Fruit fly (Drosophila melanogaster) whole organism, embryonic: ENCODE data around the gene CG9586.
A peak's percentile ranks its signal among the peaks of the same experiment; 100 is the strongest.

Source experiments
- Adf1 ChIP-seq: fragments of 200-800 bp; sonication (Bioruptor generic); IDR thresholded peaks from 2 replicates; pipeline ENCODE4 v1.3.6; 2022; ENCODE audit warnings: missing biosample characterization, missing genetic modification characterization
- Asciz ChIP-seq: fragments of 200-800 bp; sonication (Bioruptor generic); optimal IDR thresholded peaks from 2 replicates; lab custom pipeline; 2017; ENCODE audit warnings: missing biosample characterization, mild to moderate bottlenecking, missing genetic modification characterization, missing genetic modification reagents
- Bgb ChIP-seq: fragments of 200-800 bp; sonication (Bioruptor generic); IDR thresholded peaks from 2 replicates; pipeline ENCODE4 v1.3.6; 2022; ENCODE audit warnings: missing biosample characterization, missing genetic modification characterization; ENCODE audit not compliant: partially characterized antibody
- CG12744 ChIP-seq: fragments of 200-800 bp; sonication (Bioruptor generic); optimal IDR thresholded peaks from 2 replicates; lab custom pipeline; 2016; ENCODE audit warnings: missing biosample characterization, missing genetic modification characterization
- CG13123 ChIP-seq: fragments of 200-800 bp; sonication (Bioruptor generic); optimal IDR thresholded peaks from 2 replicates; lab custom pipeline; 2016; ENCODE audit warnings: missing biosample characterization, missing genetic modification characterization
- CG13287 ChIP-seq: fragments of 200-800 bp; sonication (Bioruptor generic); IDR thresholded peaks from 2 replicates; pipeline ENCODE4 v1.3.6; 2022; ENCODE audit warnings: missing biosample characterization, missing genetic modification characterization; ENCODE audit not compliant: partially characterized antibody
- CG13296 ChIP-seq: fragments of 200-800 bp; sonication (Bioruptor generic); optimal IDR thresholded peaks from 3 replicates; lab custom pipeline; 2018; ENCODE audit warnings: missing biosample characterization, mild to moderate bottlenecking, missing genetic modification characterization
- CG17359 ChIP-seq: fragments of 200-800 bp; sonication (Bioruptor generic); optimal IDR thresholded peaks from 3 replicates; lab custom pipeline; 2018; ENCODE audit warnings: missing biosample characterization, mild to moderate bottlenecking, missing genetic modification characterization, moderate library complexity
- CG17361 ChIP-seq: fragments of 200-800 bp; sonication (Bioruptor generic); IDR thresholded peaks from 3 replicates; pipeline ENCODE4 v1.3.6; 2022; ENCODE audit warnings: missing biosample characterization, missing genetic modification characterization
- CG18262 ChIP-seq: fragments of 200-800 bp; optimal IDR thresholded peaks from 3 replicates; lab custom pipeline; 2019; ENCODE audit warnings: missing biosample characterization, mild to moderate bottlenecking, missing genetic modification characterization, moderate library complexity
- CG18764 ChIP-seq: fragments of 200-800 bp; sonication (Bioruptor generic); optimal IDR thresholded peaks from 3 replicates; lab custom pipeline; 2016; ENCODE audit warnings: missing biosample characterization, missing genetic modification characterization
- CG2116 ChIP-seq: fragments of 200-800 bp; sonication (Bioruptor generic); optimal IDR thresholded peaks from 3 replicates; lab custom pipeline; 2018; ENCODE audit warnings: missing biosample characterization, mild to moderate bottlenecking, missing genetic modification characterization
- CG4282 ChIP-seq: fragments of 200-800 bp; sonication (Bioruptor generic); optimal IDR thresholded peaks from 2 replicates; lab custom pipeline; 2016; ENCODE audit warnings: missing biosample characterization, missing genetic modification characterization
- CG5245 ChIP-seq: fragments of 200-800 bp; sonication (Bioruptor generic); optimal IDR thresholded peaks from 3 replicates; lab custom pipeline; 2016; ENCODE audit warnings: missing biosample characterization, missing genetic modification characterization
- CG5953 ChIP-seq: fragments of 200-800 bp; sonication (Bioruptor generic); IDR thresholded peaks from 2 replicates; pipeline ENCODE4 v1.3.6; 2022; ENCODE audit warnings: missing biosample characterization, missing genetic modification characterization
- CG6175 ChIP-seq: fragments of 200-800 bp; sonication (Bioruptor generic); IDR thresholded peaks from 3 replicates; pipeline ENCODE4 v1.3.6; 2022; ENCODE audit warnings: missing biosample characterization, missing genetic modification characterization
- CG6683 ChIP-seq: fragments of 200-800 bp; sonication (Bioruptor generic); optimal IDR thresholded peaks from 2 replicates; lab custom pipeline; 2017; ENCODE audit warnings: missing biosample characterization, mild to moderate bottlenecking, missing genetic modification characterization, missing genetic modification reagents
- CG6791 ChIP-seq: fragments of 200-800 bp; sonication (Bioruptor generic); IDR thresholded peaks from 3 replicates; pipeline ENCODE4 v1.3.6; 2022; ENCODE audit warnings: missing biosample characterization, missing genetic modification characterization; ENCODE audit not compliant: partially characterized antibody
- CG7745 ChIP-seq: fragments of 200-800 bp; sonication (Bioruptor generic); optimal IDR thresholded peaks from 2 replicates; lab custom pipeline; 2018; ENCODE audit warnings: missing biosample characterization, mild to moderate bottlenecking, missing genetic modification characterization, moderate library complexity
- CG7963 ChIP-seq: fragments of 200-800 bp; sonication (Bioruptor generic); IDR thresholded peaks from 3 replicates; pipeline ENCODE4 v1.3.6; 2022; ENCODE audit warnings: missing biosample characterization, missing genetic modification characterization; ENCODE audit not compliant: partially characterized antibody
- CG8281 ChIP-seq: fragments of 200-800 bp; sonication (Bioruptor generic); optimal IDR thresholded peaks from 2 replicates; lab custom pipeline; 2018; ENCODE audit warnings: missing biosample characterization, mild to moderate bottlenecking, missing genetic modification characterization, moderate library complexity
- CG8478 ChIP-seq: fragments of >200 bp; optimal IDR thresholded peaks from 2 replicates; lab custom pipeline; 2018
- CoRest ChIP-seq: fragments of 200-800 bp; sonication (Bioruptor generic); optimal IDR thresholded peaks from 3 replicates; lab custom pipeline; 2018; ENCODE audit warnings: missing biosample characterization, mild to moderate bottlenecking, missing genetic modification characterization, moderate library complexity
- D19B ChIP-seq: fragments of 200-800 bp; sonication (Bioruptor generic); optimal IDR thresholded peaks from 2 replicates; lab custom pipeline; 2017; ENCODE audit warnings: missing biosample characterization, mild to moderate bottlenecking, missing genetic modification characterization
- Dad ChIP-seq: fragments of 200-800 bp; sonication (Bioruptor generic); optimal IDR thresholded peaks from 3 replicates; lab custom pipeline; 2016; ENCODE audit warnings: missing biosample characterization, missing genetic modification characterization
- Dip2 ChIP-seq: fragments of 200-800 bp; sonication (Bioruptor generic); IDR thresholded peaks from 2 replicates; pipeline ENCODE4 v1.3.6; 2022; ENCODE audit warnings: missing biosample characterization, missing genetic modification characterization
- Doc2 ChIP-seq: fragments of 200-800 bp; sonication (Bioruptor generic); IDR thresholded peaks from 2 replicates; pipeline ENCODE4 v1.3.6; 2022; ENCODE audit warnings: missing biosample characterization, missing genetic modification characterization
- E2f2 ChIP-seq: fragments of 200-800 bp; sonication (Bioruptor generic); IDR thresholded peaks from 2 replicates; pipeline ENCODE4 v1.3.6; 2022; ENCODE audit warnings: missing biosample characterization, missing genetic modification characterization
- ERR ChIP-seq: fragments of 200-800 bp; sonication (Bioruptor generic); optimal IDR thresholded peaks from 2 replicates; lab custom pipeline; 2016; ENCODE audit warnings: missing biosample characterization, missing genetic modification characterization
- Ets65A ChIP-seq: fragments of 200-800 bp; sonication (Bioruptor generic); peaks from one replicate; lab custom pipeline; 2016; ENCODE audit warnings: missing biosample characterization, missing genetic modification characterization
- Gsc ChIP-seq: fragments of 200-800 bp; sonication (Bioruptor generic); IDR thresholded peaks from 2 replicates; pipeline ENCODE4 v1.3.6; 2022; ENCODE audit warnings: missing biosample characterization, missing genetic modification characterization
- HLH3B ChIP-seq: fragments of 200-800 bp; sonication (Bioruptor generic); IDR thresholded peaks from 2 replicates; pipeline ENCODE4 v1.3.6; 2022; ENCODE audit warnings: missing biosample characterization, missing genetic modification characterization
- HLH4C ChIP-seq: fragments of 200-800 bp; sonication (Bioruptor generic); IDR thresholded peaks from 3 replicates; pipeline ENCODE4 v1.3.6; 2022; ENCODE audit warnings: missing biosample characterization, missing genetic modification characterization; ENCODE audit not compliant: partially characterized antibody
- Lim3 ChIP-seq: fragments of 200-800 bp; sonication (Bioruptor generic); IDR thresholded peaks from 2 replicates; pipeline ENCODE4 v1.3.6; 2022; ENCODE audit warnings: missing biosample characterization, missing genetic modification characterization
- MESR4 ChIP-seq: fragments of 200-800 bp; sonication (Bioruptor generic); optimal IDR thresholded peaks from 2 replicates; lab custom pipeline; 2018; ENCODE audit warnings: missing biosample characterization, mild to moderate bottlenecking, missing genetic modification characterization, moderate library complexity
- NC2α ChIP-seq: fragments of 200-800 bp; sonication (Bioruptor generic); optimal IDR thresholded peaks from 2 replicates; lab custom pipeline; 2016; ENCODE audit warnings: missing biosample characterization, missing genetic modification characterization
- NC2β ChIP-seq: fragments of 200-800 bp; sonication (Bioruptor generic); optimal IDR thresholded peaks from 2 replicates; lab custom pipeline; 2016; ENCODE audit warnings: missing biosample characterization, missing genetic modification characterization
- ase ChIP-seq: fragments of 200-800 bp; sonication (Bioruptor generic); IDR thresholded peaks from 3 replicates; pipeline ENCODE4 v1.3.6; 2022; ENCODE audit warnings: missing biosample characterization, missing genetic modification characterization
- cad ChIP-seq: fragments of >200 bp; optimal IDR thresholded peaks from 2 replicates; lab custom pipeline; 2017; ENCODE audit warnings: missing biosample characterization, missing genetic modification characterization
- cato ChIP-seq: fragments of 200-800 bp; sonication (Bioruptor generic); optimal IDR thresholded peaks from 2 replicates; lab custom pipeline; 2016; ENCODE audit warnings: missing biosample characterization, missing genetic modification characterization, borderline replicate concordance
- croc ChIP-seq: fragments of 200-800 bp; sonication (Bioruptor generic); conservative IDR thresholded peaks from 3 replicates; pipeline ENCODE4 v1.3.6; 2022; ENCODE audit warnings: missing biosample characterization, missing genetic modification characterization
- dati ChIP-seq: fragments of 200-800 bp; sonication (Bioruptor generic); IDR thresholded peaks from 2 replicates; pipeline ENCODE4 v1.3.6; 2022; ENCODE audit warnings: missing biosample characterization, missing genetic modification characterization
- dpn ChIP-seq, 2 experiments: fragments of 200-800 bp; sonication (Bioruptor generic); optimal IDR thresholded peaks; 3 replicates each; lab custom pipeline; 2016; ENCODE audit warnings: missing biosample characterization in 2 of 2, missing genetic modification characterization in 2 of 2
- fd64A ChIP-seq: fragments of 200-800 bp; sonication (Bioruptor generic); optimal IDR thresholded peaks from 3 replicates; lab custom pipeline; 2018; ENCODE audit warnings: missing biosample characterization, mild to moderate bottlenecking, missing genetic modification characterization
- gsb ChIP-seq: fragments of 200-800 bp; sonication (Bioruptor generic); IDR thresholded peaks from 2 replicates; pipeline ENCODE4 v1.3.6; 2022; ENCODE audit warnings: missing biosample characterization, missing genetic modification characterization
- jumu ChIP-seq: fragments of 200-800 bp; sonication (Bioruptor generic); optimal IDR thresholded peaks from 3 replicates; lab custom pipeline; 2016; ENCODE audit warnings: missing biosample characterization, missing genetic modification characterization
- pzg ChIP-seq: fragments of 200-800 bp; sonication (Bioruptor generic); optimal IDR thresholded peaks from 3 replicates; lab custom pipeline; 2018; ENCODE audit warnings: missing biosample characterization, mild to moderate bottlenecking, missing genetic modification characterization, moderate library complexity
- ro ChIP-seq: fragments of 200-800 bp; sonication (Bioruptor generic); IDR thresholded peaks from 2 replicates; pipeline ENCODE4 v1.3.6; 2022; ENCODE audit warnings: missing biosample characterization, missing genetic modification characterization
- ssp ChIP-seq: fragments of 200-800 bp; sonication (Bioruptor generic); IDR thresholded peaks from 2 replicates; pipeline ENCODE4 v1.3.6; 2022; ENCODE audit warnings: missing biosample characterization, missing genetic modification characterization
- trh ChIP-seq: fragments of 200-800 bp; sonication (Bioruptor generic); optimal IDR thresholded peaks from 2 replicates; lab custom pipeline; 2016; ENCODE audit warnings: missing biosample characterization, missing genetic modification characterization
- zfh1 ChIP-seq: fragments of 200-800 bp; sonication (Bioruptor generic); IDR thresholded peaks from 3 replicates; pipeline ENCODE4 v1.3.6; 2022; ENCODE audit warnings: missing biosample characterization, missing genetic modification characterization

Gene CG9586

DNA sequence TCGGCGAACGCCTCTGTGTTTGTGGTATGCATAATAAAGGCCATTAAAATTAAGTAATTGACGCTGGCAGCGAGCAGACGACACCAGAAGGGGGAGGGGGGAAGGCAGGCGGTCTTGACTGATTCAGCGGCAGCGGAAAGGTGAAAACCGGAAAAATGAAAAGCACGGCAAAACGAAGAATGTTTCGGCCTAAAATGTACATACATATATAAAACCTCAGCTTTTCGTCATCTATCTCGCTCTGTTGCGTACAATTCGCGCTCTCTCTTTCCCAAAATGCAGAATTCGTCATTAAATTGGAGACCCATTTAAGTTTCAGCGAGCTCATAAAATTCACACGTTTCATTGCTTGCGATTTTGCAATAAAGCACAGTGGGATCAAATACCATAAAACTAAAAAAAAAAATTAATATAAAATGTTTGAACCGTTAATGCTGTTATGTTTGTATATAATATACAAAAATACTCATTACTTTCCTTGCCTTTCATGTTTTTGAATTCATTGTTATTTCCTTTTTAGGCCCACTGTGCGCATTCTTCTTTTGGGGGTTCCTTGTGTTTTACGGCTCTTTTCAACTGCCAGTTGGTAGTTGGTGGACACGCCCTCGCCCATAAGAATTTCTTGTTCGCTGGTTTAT lies 1.8 kb upstream of the CG9586 start (continued):
- TF ChIP-seq CG2116 (GFP tag; lab: Kevin White, UChicago) = no peak
- no peak for TF ChIP-seq CG13287 (GFP tag; lab: Robert Waterston, UW)
- no peak for TF ChIP-seq CG6791
- TF ChIP-seq HLH4C = no peak
- TF ChIP-seq NC2β (GFP tag; lab: Kevin White, UChicago) = peak; percentile 20
- TF ChIP-seq Adf1 (GFP tag; lab: Robert Waterston, UW) = no peak; the same call in 1 of the 2 replicates
- peak; percentile 65; the same call in 1 of the 2 replicates for TF ChIP-seq CG5953 (GFP tag; lab: Robert Waterston, UW)
- no peak for TF ChIP-seq trh
- no peak for TF ChIP-seq MESR4 (GFP tag; lab: Kevin White, UChicago)
- TF ChIP-seq CG4282 (GFP tag; lab: Kevin White, UChicago) = no peak
- peak; percentile 45 for TF ChIP-seq cato (GFP tag; lab: Kevin White, UChicago)
- no peak for TF ChIP-seq Gsc (GFP tag; lab: Robert Waterston, UW)
- TF ChIP-seq gsb = no peak
- no peak for TF ChIP-seq CG7963 (GFP tag; lab: Robert Waterston, UW)
- TF ChIP-seq zfh1 (GFP tag; lab: Robert Waterston, UW) = peak; percentile 83
- peak; percentile 8 for TF ChIP-seq Dad (GFP tag; lab: Kevin White, UChicago)
- TF ChIP-seq jumu (GFP tag; lab: Kevin White, UChicago) = no peak
- peak; percentile 74 for TF ChIP-seq CG18262 (tag; lab: Kevin White, UChicago)
- peak; percentile 62 for TF ChIP-seq croc (GFP tag; lab: Robert Waterston, UW)
- 0 out of 2 replicates have a peak, but pooled peaks have one; percentile 26 for TF ChIP-seq Lim3 (GFP tag; lab: Robert Waterston, UW)
- TF ChIP-seq ase (GFP tag; lab: Robert Waterston, UW) = no peak; the same call in 1 of the 3 replicates
- no peak for TF ChIP-seq ro (GFP tag; lab: Robert Waterston, UW)
- peak; percentile 56 for TF ChIP-seq ssp (GFP tag; lab: Robert Waterston, UW)
- TF ChIP-seq HLH3B (GFP tag; lab: Robert Waterston, UW) = peak; percentile 73; the same call in 1 of the 2 replicates
- TF ChIP-seq CG8478 (lab: Kevin White, UChicago) = no peak
- peak; percentile 44 for TF ChIP-seq CG13296 (GFP tag; lab: Kevin White, UChicago)
- no peak for TF ChIP-seq Dip2 (GFP tag; lab: Robert Waterston, UW)
- TF ChIP-seq Asciz (GFP tag; lab: Kevin White, UChicago) = peak; percentile 58
- no peak for TF ChIP-seq D19B (GFP tag; lab: Kevin White, UChicago)
- TF ChIP-seq CG6175 (GFP tag; lab: Robert Waterston, UW) = 0 out of 3 replicates have a peak, but pooled peaks have one; percentile 24
- peak; percentile 48 to 53 for TF ChIP-seq dpn (GFP tag; optimal IDR thresholded peaks at IDR 0.05; lab: Kevin White, UChicago)
- TF ChIP-seq CG5245 = peak; percentile 68
- no peak for TF ChIP-seq pzg (GFP tag; lab: Kevin White, UChicago)
- TF ChIP-seq CG12744 = no peak
- no peak for TF ChIP-seq fd64A (GFP tag; lab: Kevin White, UChicago)
- no peak for TF ChIP-seq Doc2 (GFP tag; lab: Robert Waterston, UW)
- no peak for TF ChIP-seq NC2α
- peak; percentile 50 for TF ChIP-seq E2f2 (GFP tag; lab: Robert Waterston, UW)
- no peak for TF ChIP-seq CG7745
- TF ChIP-seq CG6683 = peak; percentile 31
- no peak for TF ChIP-seq CG13123
- TF ChIP-seq CG17359 (tag; lab: Kevin White, UChicago) = peak; percentile 80
- TF ChIP-seq Bgb (GFP tag; lab: Robert Waterston, UW) = no peak
- no peak for TF ChIP-seq CG8281
- TF ChIP-seq ERR = no peak
- TF ChIP-seq CG18764 (GFP tag; lab: Kevin White, UChicago) = peak; percentile 44
- no peak for TF ChIP-seq Ets65A
- TF ChIP-seq CG17361 (GFP tag; lab: Robert Waterston, UW) = peak; percentile 75
- TF ChIP-seq dati = peak; percentile 25; the same call in 1 of the 2 replicates
- TF ChIP-seq CoRest (tag; lab: Kevin White, UChicago) = peak; percentile 58
- TF ChIP-seq cad (GFP tag; lab: Kevin White, UChicago) = no peak
